Fruit fly (Drosophila melanogaster) whole organism, embryonic: Measurements from ENCODE around the gene Ppi1.

Experiments
- BtbVII ChIP-seq: fragments of 200-800 bp; sonication (Bioruptor generic); optimal IDR thresholded peaks from 3 replicates; lab custom pipeline; 2017; ENCODE audit warnings: missing biosample characterization, mild to moderate bottlenecking, missing genetic modification characterization
- C15 ChIP-seq: fragments of 200-800 bp; sonication (Bioruptor generic); IDR thresholded peaks from 3 replicates; pipeline ENCODE4 v1.3.6; 2022; ENCODE audit warnings: missing biosample characterization, missing genetic modification characterization
- CG10431 ChIP-seq: fragments of 200-800 bp; sonication (Bioruptor generic); optimal IDR thresholded peaks from 3 replicates; lab custom pipeline; 2018; ENCODE audit warnings: missing biosample characterization, mild to moderate bottlenecking, missing genetic modification characterization
- CG11093 ChIP-seq: fragments of 200-800 bp; sonication (Bioruptor generic); IDR thresholded peaks from 3 replicates; pipeline ENCODE4 v1.3.6; 2022; ENCODE audit warnings: missing biosample characterization, missing genetic modification characterization
- CG11560 ChIP-seq: fragments of 200-800 bp; sonication (Bioruptor generic); IDR thresholded peaks from 3 replicates; pipeline ENCODE4 v1.3.6; 2022; ENCODE audit warnings: missing biosample characterization, missing genetic modification characterization
- CG12155 ChIP-seq: fragments of 200-800 bp; sonication (Bioruptor generic); optimal IDR thresholded peaks from 3 replicates; lab custom pipeline; 2016; ENCODE audit warnings: missing biosample characterization, missing genetic modification characterization
- CG12219 ChIP-seq: fragments of 200-800 bp; sonication (Bioruptor generic); optimal IDR thresholded peaks from 3 replicates; lab custom pipeline; 2018; ENCODE audit warnings: missing biosample characterization, mild to moderate bottlenecking, missing genetic modification characterization
- CG1233 ChIP-seq: fragments of 200-800 bp; sonication (Bioruptor generic); optimal IDR thresholded peaks from 4 replicates; lab custom pipeline; 2018; ENCODE audit warnings: missing biosample characterization, mild to moderate bottlenecking, missing genetic modification characterization
- CG13775 ChIP-seq: fragments of 200-800 bp; sonication (Bioruptor generic); optimal IDR thresholded peaks from 3 replicates; lab custom pipeline; 2017; ENCODE audit warnings: missing biosample characterization, mild to moderate bottlenecking, missing genetic modification characterization
- CG17186 ChIP-seq: fragments of 200-800 bp; sonication (Bioruptor generic); optimal IDR thresholded peaks from 3 replicates; lab custom pipeline; 2017; ENCODE audit warnings: missing biosample characterization, missing genetic modification reagents, missing genetic modification characterization
- CG31224 ChIP-seq: fragments of 200-800 bp; sonication (Bioruptor generic); IDR thresholded peaks from 2 replicates; pipeline ENCODE4 v1.3.6; 2022; ENCODE audit warnings: missing biosample characterization, missing genetic modification characterization
- CG31365 ChIP-seq: fragments of 200-800 bp; sonication (Bioruptor generic); optimal IDR thresholded peaks from 2 replicates; lab custom pipeline; 2018; ENCODE audit warnings: missing biosample characterization, mild to moderate bottlenecking, missing genetic modification characterization
- CG34224 ChIP-seq: fragments of 200-800 bp; sonication (Bioruptor generic); IDR thresholded peaks from 3 replicates; pipeline ENCODE4 v1.3.6; 2022; ENCODE audit warnings: missing biosample characterization, missing genetic modification characterization; ENCODE audit not compliant: partially characterized antibody
- CG43689 ChIP-seq: fragments of 200-800 bp; sonication (Bioruptor generic); IDR thresholded peaks from 2 replicates; pipeline ENCODE4 v1.3.6; 2022; ENCODE audit warnings: missing biosample characterization, missing genetic modification characterization
- CG4424 ChIP-seq: fragments of 200-800 bp; sonication (Bioruptor generic); optimal IDR thresholded peaks from 3 replicates; lab custom pipeline; 2016; ENCODE audit warnings: missing biosample characterization, missing genetic modification characterization
- CG4617 ChIP-seq: fragments of 200-800 bp; sonication (Bioruptor generic); optimal IDR thresholded peaks from 3 replicates; lab custom pipeline; 2016; ENCODE audit warnings: missing biosample characterization, missing genetic modification characterization, borderline replicate concordance
- CG4854 ChIP-seq: fragments of 200-800 bp; sonication (Bioruptor generic); optimal IDR thresholded peaks from 2 replicates; lab custom pipeline; 2016; ENCODE audit warnings: missing biosample characterization, missing genetic modification characterization, inconsistent platforms
- CG7271 ChIP-seq: fragments of 200-800 bp; sonication (Bioruptor generic); optimal IDR thresholded peaks from 2 replicates; lab custom pipeline; 2018; ENCODE audit warnings: missing biosample characterization, mild to moderate bottlenecking, missing genetic modification characterization, moderate library complexity
- CG7745 ChIP-seq: fragments of 200-800 bp; sonication (Bioruptor generic); optimal IDR thresholded peaks from 2 replicates; lab custom pipeline; 2018; ENCODE audit warnings: missing biosample characterization, mild to moderate bottlenecking, missing genetic modification characterization, moderate library complexity
- CG7839 ChIP-seq: fragments of 200-800 bp; sonication (Bioruptor generic); optimal IDR thresholded peaks from 3 replicates; lab custom pipeline; 2018; ENCODE audit warnings: missing biosample characterization, mild to moderate bottlenecking, missing genetic modification characterization, moderate library complexity
- CG8388 ChIP-seq: fragments of 200-800 bp; sonication (Bioruptor generic); optimal IDR thresholded peaks from 2 replicates; lab custom pipeline; 2019; ENCODE audit warnings: missing biosample characterization, mild to moderate bottlenecking, missing genetic modification characterization, moderate library complexity
- CG8924 ChIP-seq: fragments of 200-800 bp; optimal IDR thresholded peaks from 3 replicates; lab custom pipeline; 2019; ENCODE audit warnings: missing biosample characterization, mild to moderate bottlenecking, missing genetic modification characterization, moderate library complexity
- CG9437 ChIP-seq: fragments of 200-800 bp; sonication (Bioruptor generic); optimal IDR thresholded peaks from 2 replicates; lab custom pipeline; 2018; ENCODE audit warnings: missing biosample characterization, mild to moderate bottlenecking, missing genetic modification characterization
- CoRest ChIP-seq: fragments of 200-800 bp; sonication (Bioruptor generic); optimal IDR thresholded peaks from 3 replicates; lab custom pipeline; 2018; ENCODE audit warnings: missing biosample characterization, mild to moderate bottlenecking, missing genetic modification characterization, moderate library complexity
- CrebB ChIP-seq: fragments of 200-800 bp; sonication (Bioruptor generic); optimal IDR thresholded peaks from 3 replicates; lab custom pipeline; 2018; ENCODE audit warnings: missing biosample characterization, mild to moderate bottlenecking, missing genetic modification characterization
- D19A ChIP-seq: fragments of 200-800 bp; optimal IDR thresholded peaks from 3 replicates; lab custom pipeline; 2019; ENCODE audit warnings: missing biosample characterization, mild to moderate bottlenecking, missing genetic modification characterization, moderate library complexity
- Dip2 ChIP-seq: fragments of 200-800 bp; sonication (Bioruptor generic); IDR thresholded peaks from 2 replicates; pipeline ENCODE4 v1.3.6; 2022; ENCODE audit warnings: missing biosample characterization, missing genetic modification characterization
- Dll ChIP-seq: fragments of 200-800 bp; sonication (Bioruptor generic); IDR thresholded peaks from 4 replicates; pipeline ENCODE4 v1.3.6; 2022; ENCODE audit warnings: missing biosample characterization, missing genetic modification characterization; ENCODE audit not compliant: partially characterized antibody
- Doc3 ChIP-seq: fragments of 200-800 bp; sonication (Bioruptor generic); IDR thresholded peaks from 3 replicates; pipeline ENCODE4 v1.3.6; 2022; ENCODE audit warnings: missing biosample characterization, missing genetic modification characterization; ENCODE audit not compliant: partially characterized antibody
- Dref ChIP-seq: fragments of 200-800 bp; sonication (Bioruptor generic); IDR thresholded peaks from 2 replicates; pipeline ENCODE4 v1.3.6; 2022; ENCODE audit warnings: missing biosample characterization, missing genetic modification characterization
- Elba2 ChIP-seq: fragments of 200-800 bp; sonication (Bioruptor generic); optimal IDR thresholded peaks from 3 replicates; lab custom pipeline; 2016; ENCODE audit warnings: missing biosample characterization, missing genetic modification characterization
- Hr39 ChIP-seq: fragments of >200 bp; optimal IDR thresholded peaks from 2 replicates; lab custom pipeline; 2017
- Jarid2 ChIP-seq: fragments of 200-800 bp; sonication (Bioruptor generic); optimal IDR thresholded peaks from 3 replicates; lab custom pipeline; 2017; ENCODE audit warnings: mild to moderate bottlenecking, missing biosample characterization, missing genetic modification reagents, missing genetic modification characterization
- Sry-δ ChIP-seq: fragments of 200-800 bp; sonication (Bioruptor generic); optimal IDR thresholded peaks from 2 replicates; lab custom pipeline; 2016; ENCODE audit warnings: missing biosample characterization, missing genetic modification characterization
- al ChIP-seq: fragments of 200-800 bp; sonication (Bioruptor generic); IDR thresholded peaks from 2 replicates; pipeline ENCODE4 v1.3.6; 2022; ENCODE audit warnings: missing biosample characterization, missing genetic modification characterization
- ato ChIP-seq: fragments of 200-800 bp; sonication (Bioruptor generic); IDR thresholded peaks from 2 replicates; pipeline ENCODE4 v1.3.6; 2022; ENCODE audit warnings: missing biosample characterization, missing genetic modification characterization; ENCODE audit not compliant: partially characterized antibody
- bsh ChIP-seq, 2 experiments: fragments of 200-800 bp; sonication (Bioruptor generic); optimal IDR thresholded peaks; 2 replicates each; lab custom pipeline; 2017 to 2018; ENCODE audit warnings: mild to moderate bottlenecking in 2 of 2, missing biosample characterization in 2 of 2, missing genetic modification characterization in 2 of 2, moderate library complexity in 1 of 2
- danr ChIP-seq: fragments of 200-800 bp; sonication (Bioruptor generic); IDR thresholded peaks from 2 replicates; pipeline ENCODE4 v1.3.6; 2022; ENCODE audit warnings: missing biosample characterization, missing genetic modification characterization
- disco-r ChIP-seq: fragments of 200-800 bp; sonication (Bioruptor generic); optimal IDR thresholded peaks from 2 replicates; lab custom pipeline; 2016; ENCODE audit warnings: missing biosample characterization, missing genetic modification characterization
- fd3F ChIP-seq: fragments of 200-800 bp; sonication (Bioruptor generic); optimal IDR thresholded peaks from 2 replicates; lab custom pipeline; 2018; ENCODE audit warnings: missing biosample characterization, mild to moderate bottlenecking, missing genetic modification characterization, moderate library complexity
- inv ChIP-seq: fragments of 200-800 bp; sonication (Bioruptor generic); IDR thresholded peaks from 2 replicates; pipeline ENCODE4 v1.3.6; 2022; ENCODE audit warnings: missing biosample characterization, missing genetic modification characterization; ENCODE audit not compliant: partially characterized antibody
- otp ChIP-seq: fragments of 200-800 bp; sonication (Bioruptor generic); IDR thresholded peaks from 3 replicates; pipeline ENCODE4, ENCODE4 v1.3.6; 2022; ENCODE audit warnings: missing biosample characterization, missing genetic modification characterization
- salm ChIP-seq: fragments of 200-800 bp; sonication (Bioruptor generic); optimal IDR thresholded peaks from 2 replicates; lab custom pipeline; 2018; ENCODE audit warnings: missing biosample characterization, mild to moderate bottlenecking, missing genetic modification characterization
- slou ChIP-seq: fragments of 200-800 bp; sonication (Bioruptor generic); optimal IDR thresholded peaks from 3 replicates; lab custom pipeline; 2016; ENCODE audit warnings: missing biosample characterization, missing genetic modification characterization
- sob ChIP-seq: fragments of 200-800 bp; sonication (Bioruptor generic); IDR thresholded peaks from 2 replicates; pipeline ENCODE4 v1.3.6; 2022; ENCODE audit warnings: missing biosample characterization, missing genetic modification characterization
- trem ChIP-seq: fragments of 200-800 bp; optimal IDR thresholded peaks from 3 replicates; lab custom pipeline; 2019; ENCODE audit warnings: missing biosample characterization, mild to moderate bottlenecking, missing genetic modification characterization, moderate library complexity
- ttk ChIP-seq: fragments of 200-800 bp; sonication (Bioruptor generic); IDR thresholded peaks from 2 replicates; pipeline ENCODE4 v2.1.2; 2022; ENCODE audit warnings: missing biosample characterization, missing genetic modification characterization
- tup ChIP-seq: fragments of 200-800 bp; sonication (Bioruptor generic); optimal IDR thresholded peaks from 2 replicates; lab custom pipeline; 2016; ENCODE audit warnings: missing biosample characterization, mild to moderate bottlenecking, missing genetic modification characterization, moderate library complexity

Gene Ppi1

DNA sequence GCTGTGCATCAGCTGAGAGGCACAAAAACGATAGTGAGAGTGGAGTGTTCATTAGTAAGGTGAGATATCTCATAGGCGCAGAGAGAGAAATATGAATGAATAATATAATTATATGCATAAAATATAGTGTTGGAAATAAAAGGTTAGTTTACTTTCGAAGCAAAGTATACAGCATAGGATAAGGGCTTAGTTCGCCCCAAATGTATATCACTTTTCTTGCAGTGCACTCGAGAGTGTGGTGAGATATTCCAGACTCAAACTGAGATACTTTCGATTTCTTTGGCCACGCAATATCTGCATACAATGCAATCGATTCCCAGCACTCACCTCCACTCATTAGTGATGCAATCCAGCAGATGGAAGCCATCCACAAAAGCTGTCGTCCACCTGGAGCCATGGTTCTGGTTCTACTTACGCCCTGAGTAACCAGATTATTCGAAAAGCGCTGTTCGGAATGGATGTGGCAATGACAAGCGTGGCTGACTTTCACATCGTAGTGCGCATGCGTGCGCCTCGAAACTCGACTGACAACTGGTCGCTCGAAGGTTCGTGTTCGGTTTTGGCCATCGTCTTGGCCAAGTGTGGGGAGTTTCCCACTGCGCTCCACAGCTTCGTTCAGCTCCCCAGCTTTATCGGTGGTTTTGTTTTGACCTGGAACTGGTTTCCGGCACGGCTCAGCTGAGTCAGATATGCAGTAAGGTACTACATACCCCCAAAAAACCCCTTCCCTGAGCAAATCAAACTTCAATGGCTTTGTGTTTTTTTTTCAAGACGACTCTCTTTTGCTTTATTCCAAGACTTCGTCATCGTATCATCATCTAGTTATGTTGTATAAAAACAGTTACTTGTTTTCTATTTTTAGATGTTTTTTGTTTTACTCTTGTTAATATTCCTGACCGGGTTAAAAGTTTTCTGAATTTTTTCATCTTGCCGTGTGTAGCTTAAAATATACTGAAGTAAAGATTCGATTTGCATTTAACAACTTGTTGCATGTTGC is 42.0 kb upstream of the Ppi1 start, which contains the start of gene Rsod (continued):
- TF ChIP-seq ato (GFP tag; lab: Robert Waterston, UW) = no peak
- TF ChIP-seq CG31224 = peak; percentile 28; the same call in 1 of the 2 replicates
- no peak for TF ChIP-seq Doc3
- no peak for TF ChIP-seq CG4424 (GFP tag; lab: Kevin White, UChicago)
- peak; percentile 21 for TF ChIP-seq CG1233 (GFP tag; lab: Kevin White, UChicago)
- TF ChIP-seq Elba2 (GFP tag; lab: Kevin White, UChicago) = no peak
- peak; percentile 15 for TF ChIP-seq CG9437 (GFP tag; lab: Kevin White, UChicago)
- TF ChIP-seq bsh (GFP tag; optimal IDR thresholded peaks at IDR 0.05; lab: Kevin White, UChicago) = peak; percentile 53 to 79
- no peak for TF ChIP-seq fd3F (GFP tag; lab: Kevin White, UChicago)
- no peak for TF ChIP-seq Dll (GFP tag; lab: Robert Waterston, UW)
- TF ChIP-seq Sry-δ (GFP tag; lab: Kevin White, UChicago) = no peak
- peak; percentile 55 for TF ChIP-seq Jarid2 (GFP tag; lab: Kevin White, UChicago)
- peak; percentile 94 for TF ChIP-seq D19A (tag; lab: Kevin White, UChicago)
- no peak for TF ChIP-seq disco-r (GFP tag; lab: Kevin White, UChicago)
- TF ChIP-seq CG43689 (GFP tag; lab: Robert Waterston, UW) = 0 out of 2 replicates have a peak, but pooled peaks have one; percentile 42
- TF ChIP-seq Dref (GFP tag; lab: Robert Waterston, UW) = no peak
- no peak for TF ChIP-seq Dip2 (GFP tag; lab: Robert Waterston, UW)
- TF ChIP-seq tup = no peak
- TF ChIP-seq al (GFP tag; lab: Robert Waterston, UW) = peak; percentile 41
- peak; percentile 62 for TF ChIP-seq CG7839 (tag; lab: Kevin White, UChicago)
- TF ChIP-seq CG8388 (GFP tag; lab: Kevin White, UChicago) = peak; percentile 67
- no peak for TF ChIP-seq Hr39 (lab: Kevin White, UChicago)
- no peak for TF ChIP-seq CG7271 (tag; lab: Kevin White, UChicago)
- no peak for TF ChIP-seq CG12155
- no peak; the same call in 2 of the 3 replicates for TF ChIP-seq CG11560
- TF ChIP-seq salm (tag; lab: Kevin White, UChicago) = peak; percentile 37
- peak; percentile 73 for TF ChIP-seq CG11093 (GFP tag; lab: Robert Waterston, UW)
- no peak for TF ChIP-seq CG7745 (tag; lab: Kevin White, UChicago)
- TF ChIP-seq BtbVII (GFP tag; lab: Kevin White, UChicago) = peak; percentile 10
- peak; percentile 37 for TF ChIP-seq trem (tag; lab: Kevin White, UChicago)
- TF ChIP-seq ttk (GFP tag; lab: Robert Waterston, UW) = peak; percentile 83
- no peak for TF ChIP-seq CG17186 (GFP tag; lab: Kevin White, UChicago)
- TF ChIP-seq C15 (GFP tag; lab: Robert Waterston, UW) = no peak
- no peak for TF ChIP-seq CrebB (tag; lab: Kevin White, UChicago)
- TF ChIP-seq CG34224 = no peak
- peak; percentile 26 for TF ChIP-seq CG13775 (GFP tag; lab: Kevin White, UChicago)
- TF ChIP-seq sob (GFP tag; lab: Robert Waterston, UW) = peak; percentile 29; the same call in 1 of the 2 replicates
- no peak for TF ChIP-seq CG4617
- TF ChIP-seq inv (GFP tag; lab: Robert Waterston, UW) = no peak
- peak; percentile 27 for TF ChIP-seq CG10431 (GFP tag; lab: Kevin White, UChicago)
- peak; percentile 84 for TF ChIP-seq otp (GFP tag; lab: Robert Waterston, UW)
- TF ChIP-seq CG31365 (tag; lab: Kevin White, UChicago) = no peak
- TF ChIP-seq CG4854 = no peak
- TF ChIP-seq CoRest (tag; lab: Kevin White, UChicago) = peak; percentile 27
- peak; percentile 33 for TF ChIP-seq CG8924
- no peak for TF ChIP-seq slou (GFP tag; lab: Kevin White, UChicago)
- peak; percentile 52 for TF ChIP-seq CG12219
- TF ChIP-seq danr = no peak
